Fruit fly (Drosophila melanogaster) Kc167 (cell line): ENCODE measurements around the gene CG18262.

Experiments used
- Myc ChIP-seq: fragments of >200 bp; optimal IDR thresholded peaks from 2 replicates; lab custom pipeline; 2017; ENCODE audit warnings: missing external identifiers
- Sin3A ChIP-seq: fragments of >200 bp; optimal IDR thresholded peaks from 2 replicates; lab custom pipeline; 2018; ENCODE audit warnings: missing external identifiers
- h ChIP-seq: fragments of >200 bp; optimal IDR thresholded peaks from 3 replicates; lab custom pipeline; 2018; ENCODE audit warnings: missing external identifiers
- psq ChIP-seq: fragments of >200 bp; optimal IDR thresholded peaks from 2 replicates; lab custom pipeline; 2017; ENCODE audit warnings: missing external identifiers

DNA sequence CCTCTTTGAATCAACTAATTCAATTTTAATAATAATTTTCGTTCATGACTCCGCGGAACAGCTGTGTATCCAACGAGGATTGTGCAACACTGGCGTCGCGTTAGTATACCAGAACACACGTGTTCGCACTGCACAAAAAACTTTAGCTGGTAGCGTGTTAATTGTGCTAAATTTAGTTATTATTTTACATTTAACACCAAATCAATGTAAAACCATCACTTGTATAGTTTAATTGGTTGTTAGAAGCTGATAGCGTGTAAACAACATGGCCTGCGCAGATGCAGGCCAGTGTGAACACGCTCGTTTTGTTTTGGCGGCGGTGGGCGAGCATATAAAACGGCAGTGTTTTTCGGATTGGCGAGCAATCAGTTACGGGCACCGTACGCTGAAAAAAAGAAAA is 4.5 kb downstream of the CG18262 start, which contains the start of the genes Traf6 and GIIIspla2:
- TF ChIP-seq Myc: no peak
- TF ChIP-seq h: no peak
- no peak for TF ChIP-seq psq (lab: Kevin White, UChicago)
- no peak for TF ChIP-seq Sin3A (lab: Kevin White, UChicago)
